Fruit fly (Drosophila melanogaster) whole organism, adult: ENCODE results near the gene CG15253.
"Not testable (repeated sequence)": the region's sequence is repeated elsewhere in the genome, so short reads cannot be mapped to it uniquely, and the experiment has no call there.

Experiments
- CG11617 ChIP-seq: fragments of 200-800 bp; sonication (Bioruptor generic); optimal IDR thresholded peaks from 2 replicates; lab custom pipeline; 2017; ENCODE audit warnings: mild to moderate bottlenecking, missing biosample characterization, missing genetic modification reagents, missing genetic modification characterization
- CG12768 ChIP-seq: fragments of 200-800 bp; sonication (Bioruptor generic); optimal IDR thresholded peaks from 2 replicates; lab custom pipeline; 2017; ENCODE audit warnings: missing biosample characterization, missing genetic modification characterization, mild to moderate bottlenecking, moderate library complexity, missing genetic modification reagents
- CG14711 ChIP-seq: fragments of 200-800 bp; sonication (Bioruptor generic); optimal IDR thresholded peaks from 2 replicates; lab custom pipeline; 2018; ENCODE audit warnings: missing biosample characterization, mild to moderate bottlenecking, missing genetic modification characterization, moderate library complexity
- CG1620 ChIP-seq: fragments of 200-800 bp; sonication (Bioruptor generic); optimal IDR thresholded peaks from 2 replicates; lab custom pipeline; 2016; ENCODE audit warnings: missing biosample characterization, missing genetic modification characterization
- CG33017 ChIP-seq: fragments of 200-800 bp; sonication (Bioruptor generic); optimal IDR thresholded peaks from 2 replicates; lab custom pipeline; 2018; ENCODE audit warnings: missing biosample characterization, mild to moderate bottlenecking, missing genetic modification characterization, moderate library complexity
- CG5204 ChIP-seq: fragments of 200-800 bp; sonication (Bioruptor generic); optimal IDR thresholded peaks from 2 replicates; lab custom pipeline; 2016; ENCODE audit warnings: missing biosample characterization, missing genetic modification characterization
- CG7045 ChIP-seq: fragments of 200-800 bp; sonication (Bioruptor generic); optimal IDR thresholded peaks from 2 replicates; lab custom pipeline; 2017; ENCODE audit warnings: missing biosample characterization, mild to moderate bottlenecking, missing genetic modification characterization
- CG7101 ChIP-seq: fragments of 200-800 bp; sonication (Bioruptor generic); optimal IDR thresholded peaks from 2 replicates; lab custom pipeline; 2018; ENCODE audit warnings: missing biosample characterization, mild to moderate bottlenecking, missing genetic modification characterization, moderate library complexity
- Clk ChIP-seq: fragments of 200-800 bp; sonication (Bioruptor generic); optimal IDR thresholded peaks from 2 replicates; lab custom pipeline; 2017; ENCODE audit warnings: missing biosample characterization, missing genetic modification characterization
- Crg-1 ChIP-seq: fragments of 200-800 bp; sonication (Bioruptor generic); optimal IDR thresholded peaks from 2 replicates; lab custom pipeline; 2016; ENCODE audit warnings: missing biosample characterization, missing genetic modification characterization
- Hr96 ChIP-seq: fragments of 200-800 bp; sonication (Bioruptor generic); optimal IDR thresholded peaks from 2 replicates; lab custom pipeline; 2016; ENCODE audit warnings: missing biosample characterization, missing genetic modification characterization
- Mnt ChIP-seq: fragments of 200-800 bp; sonication (Bioruptor generic); optimal IDR thresholded peaks from 2 replicates; lab custom pipeline; 2016; ENCODE audit warnings: missing biosample characterization, mild to moderate bottlenecking, missing genetic modification characterization
- bab1 ChIP-seq: fragments of 200-800 bp; sonication (Bioruptor generic); optimal IDR thresholded peaks from 3 replicates; lab custom pipeline; 2019; ENCODE audit warnings: missing biosample characterization, mild to moderate bottlenecking, missing genetic modification characterization, moderate library complexity
- cic ChIP-seq: fragments of 200-800 bp; sonication (Bioruptor generic); optimal IDR thresholded peaks from 2 replicates; lab custom pipeline; 2017; ENCODE audit warnings: missing biosample characterization, mild to moderate bottlenecking, missing genetic modification characterization, moderate library complexity
- cnc ChIP-seq, 2 experiments: fragments of >200 bp; optimal IDR thresholded peaks; 2 replicates each; lab custom pipeline; 2017
- kay ChIP-seq: fragments of 200-800 bp; sonication (Bioruptor generic); peaks from one replicate; lab custom pipeline; 2016; ENCODE audit warnings: missing biosample characterization, missing genetic modification characterization, borderline replicate concordance
- ovo ChIP-seq: fragments of 200-800 bp; sonication (Bioruptor generic); optimal IDR thresholded peaks from 2 replicates; lab custom pipeline; 2016; ENCODE audit warnings: missing biosample characterization, missing genetic modification characterization
- pad ChIP-seq: fragments of 200-800 bp; sonication (Bioruptor generic); optimal IDR thresholded peaks from 3 replicates; lab custom pipeline; 2017; ENCODE audit warnings: missing biosample characterization, missing genetic modification characterization, mild to moderate bottlenecking, moderate library complexity, missing genetic modification reagents
- tj ChIP-seq: fragments of 200-800 bp; sonication (Bioruptor generic); optimal IDR thresholded peaks from 3 replicates; lab custom pipeline; 2017; ENCODE audit warnings: missing biosample characterization, mild to moderate bottlenecking, missing genetic modification characterization, moderate library complexity
- toe ChIP-seq: fragments of 200-800 bp; sonication (Bioruptor generic); optimal IDR thresholded peaks from 2 replicates; lab custom pipeline; 2016; ENCODE audit warnings: missing biosample characterization, missing genetic modification characterization

CG15253 gene

DNA sequence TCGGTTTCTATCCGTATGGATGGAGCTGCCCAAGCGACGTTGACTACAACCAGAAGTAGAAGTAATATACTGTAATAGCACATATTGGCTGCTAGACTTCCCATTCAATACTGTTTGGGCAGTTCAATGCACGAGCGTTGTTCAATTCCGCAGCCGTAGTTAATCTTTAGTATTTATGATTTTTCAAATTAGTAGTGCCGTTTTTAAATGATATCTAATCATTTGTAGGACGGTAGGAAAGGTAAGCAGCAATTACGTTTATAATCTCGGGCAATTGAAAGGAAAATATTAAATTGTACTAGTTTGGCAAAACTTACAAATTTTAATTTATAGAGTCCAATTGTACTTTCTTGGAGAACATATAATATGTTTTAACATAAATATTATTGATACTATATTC, at the start of gene CG15253:
Gene CG15253, minus strand, starts transcription at position 101 of the 400 bp plus-strand sequence.
- TF ChIP-seq CG7045, result no peak
- TF ChIP-seq Clk (GFP tag; lab: Kevin White, UChicago), result no peak
- no peak for TF ChIP-seq CG12768
- no peak for TF ChIP-seq Mnt (GFP tag; lab: Kevin White, UChicago)
- TF ChIP-seq ovo (GFP tag; lab: Kevin White, UChicago), result no peak

DNA sequence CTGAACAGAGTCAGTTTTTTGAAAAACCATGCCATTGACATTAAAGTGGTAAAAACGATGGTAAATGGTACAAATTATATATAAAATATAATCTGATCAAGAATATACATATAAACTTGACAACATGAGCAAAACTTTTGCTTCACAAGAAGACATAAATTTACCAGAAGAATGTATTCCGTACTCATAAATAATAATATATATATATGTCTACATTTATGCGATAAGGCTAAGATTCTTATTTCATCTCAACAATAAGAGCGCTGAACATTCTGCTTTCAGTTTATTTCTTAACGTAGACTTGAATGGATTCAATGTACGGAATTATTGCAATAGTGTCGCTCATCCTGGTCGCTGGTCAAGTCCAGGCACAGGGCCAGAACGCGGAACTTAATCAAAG, 44.6 kb upstream of the CG15253 start, which contains the start of gene CG18477:
Gene CG18477, plus strand, starts transcription at position 301 of the 400 bp plus-strand sequence.
- not testable (repeated sequence) for TF ChIP-seq Mnt (GFP tag; lab: Kevin White, UChicago); toe (GFP tag; lab: Kevin White, UChicago); CG7045

DNA sequence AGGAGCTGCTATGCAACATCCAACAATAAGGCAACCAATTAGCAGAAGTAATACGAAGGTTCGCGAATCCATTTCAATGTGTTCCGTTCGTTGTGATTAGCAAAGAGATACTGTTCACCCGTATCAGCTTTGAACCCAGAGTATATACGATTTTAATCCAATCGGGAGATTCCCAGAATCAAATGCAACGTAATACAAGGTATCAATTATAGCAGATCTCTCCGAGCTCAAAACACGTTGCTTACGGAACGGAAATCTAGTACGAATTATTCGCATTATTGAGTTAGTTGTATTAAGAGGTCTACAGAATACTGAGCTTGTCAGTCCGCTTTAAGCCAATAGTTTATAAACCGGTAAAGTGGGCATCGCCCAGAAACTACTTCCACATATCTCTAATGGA, 43.2 kb upstream of the CG15253 start, which contains the start of gene CG44141:
Gene CG44141, minus strand, starts transcription at position 101 of the 400 bp plus-strand sequence.
- not testable (repeated sequence) for TF ChIP-seq CG33017; CG7101; tj (GFP tag; lab: Kevin White, UChicago)

DNA sequence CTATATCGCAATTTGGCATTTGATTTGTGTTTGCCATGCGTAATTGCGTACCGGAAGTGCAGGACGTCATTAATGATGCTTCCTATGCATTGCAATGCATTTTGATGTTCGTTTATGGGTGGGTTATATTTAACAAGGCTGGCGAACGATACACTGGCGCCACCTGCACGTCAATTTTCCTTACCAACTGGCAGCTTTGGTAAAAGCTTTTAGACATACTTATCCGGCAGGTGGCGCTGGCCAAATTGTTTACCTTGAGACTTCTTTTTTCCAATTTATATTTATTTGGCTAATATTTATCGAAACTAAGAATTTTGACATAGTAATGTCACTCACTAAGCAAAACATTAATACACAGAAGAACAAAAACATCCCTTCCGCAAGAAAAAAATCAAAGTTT, 27.6 kb upstream of the CG15253 start:
- TF ChIP-seq CG7045, result no peak
- no peak for TF ChIP-seq cic (GFP tag; lab: Kevin White, UChicago)
- no peak for TF ChIP-seq kay
- TF ChIP-seq CG11617 (GFP tag; lab: Kevin White, UChicago), result no peak
- no peak for TF ChIP-seq tj (GFP tag; lab: Kevin White, UChicago)
- peak; percentile 16 for TF ChIP-seq toe (GFP tag; lab: Kevin White, UChicago)
- TF ChIP-seq Mnt (GFP tag; lab: Kevin White, UChicago), result no peak
- peak; percentile 22 for TF ChIP-seq Hr96
- no peak for TF ChIP-seq CG7101
- no peak for TF ChIP-seq Clk (GFP tag; lab: Kevin White, UChicago)
- no peak for TF ChIP-seq cnc (optimal IDR thresholded peaks at IDR 0.05; lab: Kevin White, UChicago)
- no peak for TF ChIP-seq Crg-1 (GFP tag; lab: Kevin White, UChicago)
- TF ChIP-seq CG12768, result no peak
- TF ChIP-seq ovo (GFP tag; lab: Kevin White, UChicago), result no peak
- no peak for TF ChIP-seq CG1620

DNA sequence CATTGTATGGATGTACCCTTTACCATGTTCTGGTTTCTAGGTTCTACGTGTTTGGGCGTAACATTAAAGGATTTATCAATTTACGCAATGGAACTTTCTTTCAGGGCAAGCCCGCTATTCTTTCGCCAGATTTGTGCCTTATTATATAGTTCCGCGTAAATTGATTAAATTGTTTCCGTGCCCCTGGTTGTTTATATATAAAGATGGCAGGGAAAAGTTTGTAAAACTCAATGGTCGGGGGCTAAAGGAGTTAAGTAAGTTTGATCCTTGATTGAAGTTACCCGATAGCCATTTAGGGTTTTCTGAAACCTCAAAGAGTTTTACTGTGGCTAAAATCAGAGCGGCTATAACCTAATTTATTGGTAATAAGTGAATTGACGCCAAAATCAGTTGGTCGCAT, 25.5 kb upstream of the CG15253 start:
- no peak for TF ChIP-seq cnc (optimal IDR thresholded peaks at IDR 0.05; lab: Kevin White, UChicago)

DNA sequence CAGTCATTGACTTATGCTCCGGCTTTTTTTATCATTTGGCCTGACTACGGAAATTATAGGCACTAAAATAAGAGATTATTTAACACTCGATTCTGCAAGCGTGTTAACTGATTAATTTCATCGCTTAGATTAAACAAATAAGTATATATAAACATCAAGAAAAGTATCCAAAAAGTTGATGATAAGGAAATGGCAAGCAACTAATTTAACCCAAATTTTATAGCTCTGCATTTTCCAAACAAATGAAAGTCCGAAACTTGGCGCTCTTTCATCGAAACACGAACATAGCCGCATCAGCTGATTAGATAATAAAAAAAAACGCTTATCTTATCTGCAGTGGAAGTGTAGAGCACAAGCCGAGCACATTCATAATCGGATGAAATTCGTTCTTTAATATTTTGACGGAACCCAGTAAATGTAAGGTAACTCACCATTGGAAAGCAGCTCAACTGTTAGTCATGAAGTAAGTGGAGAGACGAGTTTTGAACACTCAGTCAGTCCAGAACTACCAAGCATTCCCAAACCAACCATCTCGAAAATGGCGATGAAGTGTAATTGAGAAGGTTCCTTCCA, 13.5 kb upstream of the CG15253 start, which contains the start of gene CG18480:
Gene CG18480, plus strand, starts transcription at position 407 of the 573 bp plus-strand sequence.
- TF ChIP-seq CG12768 (peak; percentile 52), CG7045 (peak; percentile 46), cnc (optimal IDR thresholded peaks at IDR 0.05; lab: Kevin White, UChicago) (no peak), Mnt (GFP tag; lab: Kevin White, UChicago) (peak; percentile 70), toe (GFP tag; lab: Kevin White, UChicago) (peak; percentile 67), CG33017 (peak; percentile 50), kay (peak; percentile 97), cic (GFP tag; lab: Kevin White, UChicago) (no peak), pad (GFP tag; lab: Kevin White, UChicago) (no peak), CG5204 (GFP tag; lab: Kevin White, UChicago) (peak; percentile 49), Hr96 (peak; percentile 65), CG7101 (peak; percentile 74), CG11617 (GFP tag; lab: Kevin White, UChicago) (peak; percentile 48), CG14711 (tag; lab: Kevin White, UChicago) (peak; percentile 22), Crg-1 (GFP tag; lab: Kevin White, UChicago) (no peak), ovo (GFP tag; lab: Kevin White, UChicago) (no peak), tj (GFP tag; lab: Kevin White, UChicago) (no peak), bab1 (GFP tag; lab: Kevin White, UChicago) (no peak), Clk (GFP tag; lab: Kevin White, UChicago) (no peak), CG1620 (peak; percentile 16)

DNA sequence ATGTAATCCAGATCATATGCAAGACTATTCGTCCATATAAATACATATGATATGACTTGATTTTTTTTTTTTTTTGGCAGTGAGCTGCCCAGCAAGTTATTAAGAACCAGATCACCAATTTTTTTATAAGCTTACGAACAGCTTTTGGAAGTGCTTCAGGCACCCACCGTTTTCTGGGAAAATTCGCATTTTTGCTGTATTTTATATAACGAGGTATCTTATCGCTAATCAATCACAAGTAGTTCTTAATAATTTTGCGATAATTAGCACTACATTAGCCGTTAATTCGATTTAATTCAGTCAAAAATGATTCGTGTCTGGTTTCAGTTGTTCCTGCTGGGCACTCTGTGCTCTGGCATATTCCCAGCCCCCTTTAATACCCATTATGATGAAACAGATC, 12.2 kb upstream of the CG15253 start, which contains the start of gene CG7631:
Gene CG7631, plus strand, starts transcription at position 301 of the 400 bp plus-strand sequence.
- TF ChIP-seq Mnt (GFP tag; lab: Kevin White, UChicago) (no peak), CG11617 (GFP tag; lab: Kevin White, UChicago) (no peak), kay (no peak), CG33017 (no peak), CG5204 (GFP tag; lab: Kevin White, UChicago) (no peak)

DNA sequence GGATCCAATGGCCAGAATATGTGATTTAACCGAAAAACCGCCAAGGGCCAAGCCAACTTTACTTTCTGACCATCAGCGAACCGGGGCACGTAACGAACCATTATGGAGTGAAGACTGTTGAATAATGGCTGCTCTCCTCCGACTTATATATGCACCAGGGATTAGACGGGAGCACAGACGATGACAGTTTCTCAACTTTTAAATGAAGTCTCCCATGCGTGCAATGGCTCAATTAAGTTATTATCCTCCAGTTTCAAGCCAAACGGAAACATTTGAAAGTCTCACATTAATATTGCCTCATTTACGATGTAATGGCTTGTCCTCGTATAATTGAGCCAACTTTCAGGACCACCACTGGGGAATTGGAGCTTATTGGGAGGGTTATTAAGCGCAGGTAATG, 7.3 kb upstream of the CG15253 start, which contains the start of gene Or35a:
Gene Or35a, minus strand, starts transcription at position 101 of the 400 bp plus-strand sequence.
- TF ChIP-seq tj (GFP tag; lab: Kevin White, UChicago), result no peak
- no peak for TF ChIP-seq CG14711 (tag; lab: Kevin White, UChicago)
